Fruit fly (Drosophila melanogaster) whole organism, embryonic: Measurements from ENCODE around the gene CG40045.

Experiments
- Ada2b ChIP-seq: fragments of 200-800 bp; sonication (Bioruptor generic); IDR thresholded peaks from 2 replicates; pipeline ENCODE4 v1.3.6; 2022; ENCODE audit warnings: missing biosample characterization, missing genetic modification characterization
- CG1024 ChIP-seq: fragments of 200-800 bp; sonication (Bioruptor generic); IDR thresholded peaks from 2 replicates; pipeline ENCODE4 v1.3.6; 2022; ENCODE audit warnings: missing biosample characterization, missing genetic modification characterization
- CG12769 ChIP-seq: fragments of 200-800 bp; sonication (Bioruptor generic); optimal IDR thresholded peaks from 2 replicates; lab custom pipeline; 2019; ENCODE audit warnings: missing biosample characterization, mild to moderate bottlenecking, missing genetic modification characterization, moderate library complexity
- CG14860 ChIP-seq: fragments of 200-800 bp; sonication (Bioruptor generic); IDR thresholded peaks from 3 replicates; pipeline ENCODE4 v1.3.6; 2022; ENCODE audit warnings: missing biosample characterization, missing genetic modification characterization; ENCODE audit not compliant: partially characterized antibody
- CG15479 ChIP-seq: fragments of 200-800 bp; sonication (Bioruptor generic); optimal IDR thresholded peaks from 3 replicates; lab custom pipeline; 2019; ENCODE audit warnings: missing biosample characterization, mild to moderate bottlenecking, missing genetic modification characterization, moderate library complexity
- CG1603 ChIP-seq: fragments of 200-800 bp; sonication (Bioruptor generic); optimal IDR thresholded peaks from 2 replicates; lab custom pipeline; 2019; ENCODE audit warnings: missing biosample characterization, mild to moderate bottlenecking, missing genetic modification characterization, moderate library complexity
- CG17385 ChIP-seq: fragments of 200-800 bp; sonication (Bioruptor generic); optimal IDR thresholded peaks from 3 replicates; lab custom pipeline; 2018; ENCODE audit warnings: missing biosample characterization, mild to moderate bottlenecking, missing genetic modification characterization
- CG30020 ChIP-seq: fragments of 200-800 bp; optimal IDR thresholded peaks from 2 replicates; lab custom pipeline; 2019; ENCODE audit warnings: missing biosample characterization, mild to moderate bottlenecking, missing genetic modification characterization, moderate library complexity
- CG3065 ChIP-seq: fragments of 200-800 bp; sonication (Bioruptor generic); optimal IDR thresholded peaks from 2 replicates; lab custom pipeline; 2016; ENCODE audit warnings: missing biosample characterization, missing genetic modification characterization
- CG3847 ChIP-seq: fragments of 200-800 bp; sonication (Bioruptor generic); IDR thresholded peaks from 2 replicates; pipeline ENCODE4 v1.3.6; 2022; ENCODE audit warnings: missing biosample characterization, missing genetic modification characterization
- CG6813 ChIP-seq: fragments of 200-800 bp; sonication (Bioruptor generic); optimal IDR thresholded peaks from 2 replicates; lab custom pipeline; 2017; ENCODE audit warnings: missing biosample characterization, missing genetic modification characterization, mild to moderate bottlenecking, moderate library complexity, missing genetic modification reagents
- CG7987 ChIP-seq: fragments of 200-800 bp; sonication (Bioruptor generic); optimal IDR thresholded peaks from 2 replicates; lab custom pipeline; 2018; ENCODE audit warnings: missing biosample characterization, mild to moderate bottlenecking, missing genetic modification characterization, moderate library complexity
- CG8281 ChIP-seq: fragments of 200-800 bp; sonication (Bioruptor generic); optimal IDR thresholded peaks from 2 replicates; lab custom pipeline; 2018; ENCODE audit warnings: missing biosample characterization, mild to moderate bottlenecking, missing genetic modification characterization, moderate library complexity
- CG8359 ChIP-seq: fragments of 200-800 bp; sonication (Bioruptor generic); optimal IDR thresholded peaks from 2 replicates; lab custom pipeline; 2017; ENCODE audit warnings: missing biosample characterization, mild to moderate bottlenecking, missing genetic modification characterization, borderline replicate concordance
- CG9215 ChIP-seq: fragments of 200-800 bp; sonication (Bioruptor generic); IDR thresholded peaks from 2 replicates; pipeline ENCODE4 v1.3.6; 2022; ENCODE audit warnings: missing biosample characterization, missing genetic modification characterization
- Ets97D ChIP-seq: fragments of 200-800 bp; sonication (Bioruptor generic); optimal IDR thresholded peaks from 3 replicates; lab custom pipeline; 2016; ENCODE audit warnings: missing biosample characterization, missing genetic modification characterization
- H2.0 ChIP-seq: fragments of 200-800 bp; sonication (Bioruptor generic); IDR thresholded peaks from 2 replicates; pipeline ENCODE4 v1.3.6; 2022; ENCODE audit warnings: missing biosample characterization, missing genetic modification characterization
- MTF-1 ChIP-seq: fragments of 200-800 bp; sonication (Bioruptor generic); optimal IDR thresholded peaks from 2 replicates; lab custom pipeline; 2018; ENCODE audit warnings: missing biosample characterization, mild to moderate bottlenecking, missing genetic modification characterization, borderline replicate concordance
- Oaz ChIP-seq: fragments of 200-800 bp; sonication (Bioruptor generic); IDR thresholded peaks from 2 replicates; pipeline ENCODE4 v1.3.6; 2022; ENCODE audit warnings: missing biosample characterization, missing genetic modification characterization
- Ssrp ChIP-seq: fragments of 200-800 bp; sonication (Bioruptor generic); optimal IDR thresholded peaks from 2 replicates; lab custom pipeline; 2018; ENCODE audit warnings: missing biosample characterization, mild to moderate bottlenecking, missing genetic modification characterization, moderate library complexity
- Taf1 ChIP-seq: fragments of 200-800 bp; sonication (Bioruptor generic); IDR thresholded peaks from 2 replicates; pipeline ENCODE4 v1.3.6; 2022; ENCODE audit warnings: missing biosample characterization, missing genetic modification characterization
- amos ChIP-seq: fragments of 200-800 bp; sonication (Bioruptor generic); IDR thresholded peaks from 2 replicates; pipeline ENCODE4 v1.3.6; 2022; ENCODE audit warnings: missing biosample characterization, missing genetic modification characterization; ENCODE audit not compliant: partially characterized antibody
- ase ChIP-seq: fragments of 200-800 bp; sonication (Bioruptor generic); IDR thresholded peaks from 3 replicates; pipeline ENCODE4 v1.3.6; 2022; ENCODE audit warnings: missing biosample characterization, missing genetic modification characterization
- cg ChIP-seq: fragments of 200-800 bp; sonication (Bioruptor generic); optimal IDR thresholded peaks from 3 replicates; lab custom pipeline; 2019; ENCODE audit warnings: missing biosample characterization, mild to moderate bottlenecking, missing genetic modification characterization, moderate library complexity
- chn ChIP-seq: fragments of 200-800 bp; sonication (Bioruptor generic); optimal IDR thresholded peaks from 2 replicates; lab custom pipeline; 2016; ENCODE audit warnings: missing biosample characterization, missing genetic modification characterization
- fd64A ChIP-seq: fragments of 200-800 bp; sonication (Bioruptor generic); optimal IDR thresholded peaks from 3 replicates; lab custom pipeline; 2018; ENCODE audit warnings: missing biosample characterization, mild to moderate bottlenecking, missing genetic modification characterization
- fru ChIP-seq: fragments of >200 bp; optimal IDR thresholded peaks from 2 replicates; lab custom pipeline; 2017
- gcm2 ChIP-seq: fragments of 200-800 bp; sonication (Bioruptor generic); optimal IDR thresholded peaks from 2 replicates; lab custom pipeline; 2016; ENCODE audit warnings: missing biosample characterization, missing genetic modification characterization
- gem ChIP-seq: fragments of 200-800 bp; sonication (Bioruptor generic); optimal IDR thresholded peaks from 2 replicates; lab custom pipeline; 2019; ENCODE audit warnings: missing biosample characterization, mild to moderate bottlenecking, missing genetic modification characterization, moderate library complexity
- ham ChIP-seq: fragments of 200-800 bp; sonication (Bioruptor generic); IDR thresholded peaks from 2 replicates; pipeline ENCODE4 v1.3.6; 2022; ENCODE audit warnings: missing biosample characterization, missing genetic modification characterization
- nmo ChIP-seq: fragments of 200-800 bp; sonication (Bioruptor generic); optimal IDR thresholded peaks from 2 replicates; lab custom pipeline; 2018; ENCODE audit warnings: missing biosample characterization, mild to moderate bottlenecking, missing genetic modification characterization, moderate library complexity
- schlank ChIP-seq: fragments of 200-800 bp; sonication (Bioruptor generic); optimal IDR thresholded peaks from 2 replicates; lab custom pipeline; 2018; ENCODE audit warnings: missing biosample characterization, mild to moderate bottlenecking, missing genetic modification characterization
- scrt ChIP-seq: fragments of 200-800 bp; sonication (Bioruptor generic); optimal IDR thresholded peaks from 2 replicates; lab custom pipeline; 2018; ENCODE audit warnings: missing biosample characterization, mild to moderate bottlenecking, missing genetic modification characterization, moderate library complexity
- sd ChIP-seq: fragments of 200-800 bp; sonication (Bioruptor generic); optimal IDR thresholded peaks from 3 replicates; lab custom pipeline; 2018; ENCODE audit warnings: missing biosample characterization, mild to moderate bottlenecking, missing genetic modification characterization, moderate library complexity
- ssp ChIP-seq: fragments of 200-800 bp; sonication (Bioruptor generic); IDR thresholded peaks from 2 replicates; pipeline ENCODE4 v1.3.6; 2022; ENCODE audit warnings: missing biosample characterization, missing genetic modification characterization
- vnd ChIP-seq: fragments of 200-800 bp; sonication (Bioruptor generic); IDR thresholded peaks from 3 replicates; pipeline ENCODE4 v1.3.6; 2022; ENCODE audit warnings: missing biosample characterization, missing genetic modification characterization; ENCODE audit not compliant: partially characterized antibody
- z ChIP-seq: fragments of 200-800 bp; sonication (Bioruptor generic); IDR thresholded peaks from 3 replicates; pipeline ENCODE4 v1.3.6; 2022; ENCODE audit warnings: missing biosample characterization, missing genetic modification characterization
- zen2 ChIP-seq: fragments of 200-800 bp; sonication (Bioruptor generic); IDR thresholded peaks from 3 replicates; pipeline ENCODE4 v1.3.6; 2022; ENCODE audit warnings: missing biosample characterization, missing genetic modification characterization; ENCODE audit not compliant: partially characterized antibody

Gene CG40045

dm6 chr3L:24028211-24028900, at the start of gene CG40045 (continued):
- TF ChIP-seq Ada2b (GFP tag; lab: Robert Waterston, UW) (no peak), gcm2 (GFP tag; lab: Kevin White, UChicago) (no peak), scrt (no peak), Ssrp (tag; lab: Kevin White, UChicago) (no peak), gem (tag; lab: Kevin White, UChicago) (peak; percentile 27), CG3065 (no peak), cg (GFP tag; lab: Kevin White, UChicago) (no peak), zen2 (GFP tag; lab: Robert Waterston, UW) (no peak), vnd (no peak), chn (GFP tag; lab: Kevin White, UChicago) (no peak), ase (GFP tag; lab: Robert Waterston, UW) (no peak), amos (GFP tag; lab: Robert Waterston, UW) (no peak; the same call in 1 of the 2 replicates), CG6813 (GFP tag; lab: Kevin White, UChicago) (no peak), CG3847 (GFP tag; lab: Robert Waterston, UW) (no peak), CG8281 (no peak), Taf1 (GFP tag; lab: Robert Waterston, UW) (no peak), sd (no peak), H2.0 (GFP tag; lab: Robert Waterston, UW) (no peak), fru (no peak), CG7987 (GFP tag; lab: Kevin White, UChicago) (no peak), CG17385 (GFP tag; lab: Kevin White, UChicago) (no peak)

dm6 chr3L:23986310-23986709, 42.0 kb upstream of the CG40045 start, which contains the start of gene CG40470:
Gene CG40470 (minus strand): TSS chr3L:23986410.
- TF ChIP-seq Taf1 (GFP tag; lab: Robert Waterston, UW) (no peak), CG15479 (GFP tag; lab: Kevin White, UChicago) (no peak), CG14860 (GFP tag; lab: Robert Waterston, UW) (no peak), schlank (no peak), z (GFP tag; lab: Robert Waterston, UW) (no peak), CG8359 (no peak), CG12769 (no peak), CG9215 (GFP tag; lab: Robert Waterston, UW) (no peak), ham (no peak), Oaz (no peak), Ets97D (GFP tag; lab: Kevin White, UChicago) (no peak), fd64A (GFP tag; lab: Kevin White, UChicago) (no peak), MTF-1 (GFP tag; lab: Kevin White, UChicago) (no peak), nmo (GFP tag; lab: Kevin White, UChicago) (no peak)
- TF ChIP-seq, all 482 proteins: peak for 0

- TF ChIP-seq CG1024 (peak; percentile 54; the same call in 1 of the 2 replicates), CG30020 (peak; percentile 35), CG1603 (tag; lab: Kevin White, UChicago) (peak; percentile 10), ssp (peak; percentile 76)
Measured at dm6 chr3L:23987490-23987889, 40.8 kb upstream of the CG40045 start.
